Fruit fly (Drosophila melanogaster): ENCODE measurements around the gene CG15358.

Gene CG15358

DNA sequence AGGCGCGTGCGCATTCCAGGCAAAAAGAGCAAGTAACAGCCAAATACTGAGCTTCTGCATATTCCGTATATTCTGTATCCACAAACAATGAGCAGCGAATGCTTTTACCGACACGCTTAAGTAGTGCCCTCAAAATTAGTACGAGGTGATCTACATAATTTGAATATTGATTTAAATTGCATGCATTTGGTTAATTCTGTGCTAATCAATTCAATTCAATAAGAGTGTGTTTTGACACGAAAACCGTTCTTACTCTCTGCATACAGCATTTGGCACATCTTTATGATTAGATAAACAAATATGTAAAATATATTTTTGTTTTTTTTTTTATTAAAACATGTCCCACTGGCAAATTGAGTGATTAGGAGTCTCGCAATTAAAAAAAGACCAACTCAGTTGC is at the start of gene CG15358:
Gene CG15358, minus strand, starts transcription at position 101 of the 400 bp plus-strand sequence.
- TF ChIP-seq usp (GFP tag; optimal IDR thresholded peaks at IDR 0.05) (no peak), psq (optimal IDR thresholded peaks at IDR 0.05) (no peak), pan (optimal IDR thresholded peaks at IDR 0.05) (no peak), Dll (optimal IDR thresholded peaks at IDR 0.05) (no peak), CG8478 (optimal IDR thresholded peaks at IDR 0.05) (no peak), EcR (GFP tag; optimal IDR thresholded peaks at IDR 0.05) (no peak)

DNA sequence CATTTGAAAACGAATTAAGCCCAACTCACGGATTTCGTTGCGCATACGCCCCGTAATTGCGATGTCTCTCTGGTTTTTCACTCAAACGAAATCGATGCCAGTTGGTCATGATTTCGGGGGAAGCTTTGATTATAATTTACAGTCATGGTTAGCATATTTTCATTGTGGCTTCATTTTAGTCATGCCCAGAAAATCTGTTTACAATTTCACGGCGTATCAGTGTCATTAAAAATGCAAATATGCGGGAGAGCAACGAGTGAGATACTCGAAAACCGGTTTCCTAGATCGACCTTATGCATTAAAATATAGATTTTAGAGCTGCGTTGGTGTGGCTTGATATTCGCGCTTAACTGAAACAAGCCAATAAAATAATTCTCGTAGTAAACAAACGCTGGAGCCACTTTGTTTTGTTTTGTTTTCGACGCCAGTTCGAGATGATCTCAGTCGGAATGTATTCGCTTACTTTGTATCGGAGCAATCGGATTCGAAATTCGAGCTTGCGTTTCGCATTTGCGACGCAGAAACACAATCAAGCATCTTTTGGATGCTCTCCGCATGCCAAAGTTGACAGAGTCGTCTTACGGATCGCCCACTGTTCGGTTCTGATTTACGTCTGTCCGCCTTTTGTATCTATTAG is 47.7 kb upstream of the CG15358 start:
- TF ChIP-seq Dll (optimal IDR thresholded peaks at IDR 0.05) (no peak), pan (optimal IDR thresholded peaks at IDR 0.05) (no peak), psq (optimal IDR thresholded peaks at IDR 0.05) (no peak), usp (GFP tag; optimal IDR thresholded peaks at IDR 0.05) (no peak), EcR (GFP tag; optimal IDR thresholded peaks at IDR 0.05) (no peak), CG8478 (optimal IDR thresholded peaks at IDR 0.05) (no peak)

DNA sequence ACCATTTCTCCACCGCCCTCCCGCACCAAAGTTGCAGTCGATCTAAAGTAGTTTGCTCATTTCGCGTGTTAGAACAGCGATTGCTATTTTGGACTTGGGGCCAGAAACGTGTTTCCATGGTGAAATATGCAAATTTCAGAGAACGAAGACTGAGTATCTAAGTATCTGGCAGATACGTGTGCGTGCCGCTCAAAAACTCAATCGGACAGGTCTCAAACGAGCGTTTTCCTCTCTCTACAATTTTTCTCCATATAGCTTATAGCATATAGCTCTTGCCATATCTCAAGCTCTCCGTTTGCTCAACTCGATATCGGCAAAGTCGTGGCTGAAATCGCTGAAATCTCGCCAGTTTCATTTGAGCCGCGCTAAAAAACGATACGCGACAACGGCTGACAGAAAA is 44.4 kb upstream of the CG15358 start:
- TF ChIP-seq EcR (GFP tag; optimal IDR thresholded peaks at IDR 0.05), result no peak
- no peak for TF ChIP-seq Dll (optimal IDR thresholded peaks at IDR 0.05)
- no peak for TF ChIP-seq pan (optimal IDR thresholded peaks at IDR 0.05)
- no peak for TF ChIP-seq psq (optimal IDR thresholded peaks at IDR 0.05)
- TF ChIP-seq usp (GFP tag; optimal IDR thresholded peaks at IDR 0.05), result no peak
- no peak for TF ChIP-seq CG8478 (optimal IDR thresholded peaks at IDR 0.05)

DNA sequence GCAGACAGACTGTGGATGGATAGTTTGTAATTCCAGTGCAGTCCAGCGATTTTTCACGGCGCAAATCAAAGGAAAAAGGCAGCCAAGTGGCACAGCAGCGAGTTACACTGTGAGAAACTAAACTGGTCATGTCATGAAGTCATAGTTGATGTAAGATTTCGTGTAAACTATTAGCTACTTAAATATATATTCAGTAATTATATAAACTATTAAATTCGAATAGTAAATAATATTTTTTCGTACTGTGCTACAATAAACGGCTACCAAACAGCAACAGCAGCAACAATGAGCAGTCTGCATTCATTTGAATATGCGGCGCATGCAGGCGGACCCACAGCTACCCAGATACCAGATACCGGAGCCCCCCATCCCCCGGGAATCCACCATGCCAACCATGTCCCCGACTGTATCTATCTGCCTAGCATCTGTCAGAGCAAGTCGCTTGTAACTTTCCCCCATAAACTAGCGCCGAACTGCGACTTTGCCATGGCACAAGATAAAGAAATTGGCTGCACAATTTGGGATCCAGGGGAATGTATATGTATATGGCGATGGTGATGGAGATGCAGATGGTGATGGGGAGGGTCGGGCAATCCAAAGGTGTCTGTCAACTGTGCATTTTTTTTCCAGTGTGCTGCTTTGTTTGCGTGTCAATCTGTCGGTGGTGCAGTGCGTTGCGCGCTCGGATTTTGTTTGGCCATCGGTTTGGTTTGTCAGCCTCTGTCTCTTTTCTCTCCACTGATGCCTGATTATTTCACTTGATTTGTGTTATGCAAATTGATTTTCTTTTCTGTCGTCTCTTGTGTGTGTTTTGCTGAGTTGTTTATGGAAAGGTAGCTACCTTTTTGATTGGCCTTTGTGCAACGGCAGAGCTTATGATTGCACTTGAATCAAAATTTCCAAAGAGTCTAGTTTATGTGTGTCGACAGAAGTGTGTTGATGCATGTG is 43.2 kb upstream of the CG15358 start:
- no peak for TF ChIP-seq usp (GFP tag; optimal IDR thresholded peaks at IDR 0.05)
- no peak for TF ChIP-seq pan (optimal IDR thresholded peaks at IDR 0.05)
- TF ChIP-seq psq (optimal IDR thresholded peaks at IDR 0.05), result no peak
- TF ChIP-seq CG8478 (optimal IDR thresholded peaks at IDR 0.05), result no peak
- TF ChIP-seq EcR (GFP tag; optimal IDR thresholded peaks at IDR 0.05), result no peak
- no peak for TF ChIP-seq Dll (optimal IDR thresholded peaks at IDR 0.05)

- no peak for TF ChIP-seq Dll (optimal IDR thresholded peaks at IDR 0.05)
- TF ChIP-seq usp (GFP tag; optimal IDR thresholded peaks at IDR 0.05), result no peak
- TF ChIP-seq CG8478 (optimal IDR thresholded peaks at IDR 0.05), result no peak
- no peak for TF ChIP-seq EcR (GFP tag; optimal IDR thresholded peaks at IDR 0.05)
- TF ChIP-seq psq (optimal IDR thresholded peaks at IDR 0.05), result no peak
Observed at dm6 chr2L:1923846-1924245, 40.8 kb upstream of the CG15358 start.

DNA sequence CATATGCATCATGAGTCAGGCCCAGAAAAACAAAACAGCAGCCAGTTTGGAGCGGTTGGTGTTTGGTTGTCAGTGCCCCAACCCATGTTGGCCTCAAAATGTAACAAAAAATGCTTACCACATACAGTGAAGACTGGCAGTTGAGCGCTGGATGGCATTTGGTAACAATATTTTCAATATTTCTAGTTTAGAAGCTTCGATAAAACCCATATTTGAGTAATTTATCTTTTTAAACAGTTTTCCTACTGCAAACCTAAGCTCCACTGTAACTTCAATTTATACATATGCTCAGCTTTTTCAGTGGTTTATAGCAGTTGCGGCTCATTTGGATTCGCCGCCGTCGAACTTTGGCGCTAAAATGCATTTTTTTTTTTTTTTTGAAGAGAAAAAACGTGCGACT is 33.4 kb upstream of the CG15358 start:
- no peak for TF ChIP-seq pan (optimal IDR thresholded peaks at IDR 0.05)
- TF ChIP-seq CG8478 (optimal IDR thresholded peaks at IDR 0.05), result no peak
- TF ChIP-seq EcR (GFP tag; optimal IDR thresholded peaks at IDR 0.05), result no peak
- no peak for TF ChIP-seq psq (optimal IDR thresholded peaks at IDR 0.05)
- no peak for TF ChIP-seq usp (GFP tag; optimal IDR thresholded peaks at IDR 0.05)
- TF ChIP-seq Dll (optimal IDR thresholded peaks at IDR 0.05), result no peak

DNA sequence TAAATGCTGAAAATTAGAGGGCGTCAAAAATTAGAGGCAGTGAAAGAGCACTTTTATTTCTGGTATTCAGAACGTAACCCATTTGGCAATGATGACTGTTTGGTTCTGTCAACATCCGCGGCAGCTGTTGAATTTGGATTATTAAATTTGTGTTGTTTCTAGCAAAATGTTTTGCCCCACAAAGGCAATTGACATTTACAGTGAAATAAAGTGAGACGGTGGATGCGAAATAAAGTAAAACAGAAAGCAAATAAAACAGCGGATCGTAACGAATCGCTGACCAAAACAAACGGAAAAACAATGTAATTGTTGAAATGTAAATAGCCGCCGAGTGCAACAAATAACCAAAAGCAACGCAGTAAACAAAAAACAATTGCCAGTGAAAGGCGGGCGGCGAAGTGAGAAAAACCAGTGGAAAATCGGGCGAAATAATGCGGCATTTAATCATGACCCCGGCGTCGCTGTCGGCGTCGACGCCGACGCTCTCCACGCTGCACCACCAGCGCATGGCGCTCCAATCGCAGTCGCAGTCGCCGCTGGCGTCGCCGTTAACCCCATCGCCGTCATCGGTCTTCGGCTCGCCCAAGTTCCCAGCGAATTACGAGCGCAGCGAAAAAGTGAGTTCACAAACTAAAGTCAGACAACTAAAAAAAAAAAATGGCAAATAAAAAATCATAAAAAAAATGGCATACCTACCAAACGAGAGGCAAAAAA is 30.2 kb upstream of the CG15358 start:
- TF ChIP-seq psq (optimal IDR thresholded peaks at IDR 0.05) (no peak), CG8478 (optimal IDR thresholded peaks at IDR 0.05) (no peak), pan (optimal IDR thresholded peaks at IDR 0.05) (no peak), Dll (optimal IDR thresholded peaks at IDR 0.05) (no peak), EcR (GFP tag; optimal IDR thresholded peaks at IDR 0.05) (no peak), usp (GFP tag; optimal IDR thresholded peaks at IDR 0.05) (no peak)

DNA sequence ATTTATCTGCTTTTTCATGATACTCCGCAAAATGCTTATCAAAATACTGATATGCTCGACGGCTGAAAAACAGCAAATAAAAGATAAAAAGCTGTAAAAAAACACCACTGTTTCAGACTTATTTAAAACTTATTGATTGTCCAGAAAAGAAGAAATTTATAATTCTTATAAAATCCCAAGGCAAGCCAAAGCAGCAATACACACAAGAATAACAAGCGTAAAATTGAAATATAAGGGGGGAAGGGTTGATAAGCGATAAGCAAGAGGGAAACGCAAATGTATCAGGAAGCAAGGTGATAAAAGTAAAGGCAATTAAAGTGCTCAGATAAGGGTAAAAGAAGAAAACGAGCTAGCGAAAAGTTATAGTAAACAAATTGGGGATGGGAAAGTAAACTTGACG is 29.5 kb upstream of the CG15358 start:
- TF ChIP-seq psq (optimal IDR thresholded peaks at IDR 0.05), result no peak

DNA sequence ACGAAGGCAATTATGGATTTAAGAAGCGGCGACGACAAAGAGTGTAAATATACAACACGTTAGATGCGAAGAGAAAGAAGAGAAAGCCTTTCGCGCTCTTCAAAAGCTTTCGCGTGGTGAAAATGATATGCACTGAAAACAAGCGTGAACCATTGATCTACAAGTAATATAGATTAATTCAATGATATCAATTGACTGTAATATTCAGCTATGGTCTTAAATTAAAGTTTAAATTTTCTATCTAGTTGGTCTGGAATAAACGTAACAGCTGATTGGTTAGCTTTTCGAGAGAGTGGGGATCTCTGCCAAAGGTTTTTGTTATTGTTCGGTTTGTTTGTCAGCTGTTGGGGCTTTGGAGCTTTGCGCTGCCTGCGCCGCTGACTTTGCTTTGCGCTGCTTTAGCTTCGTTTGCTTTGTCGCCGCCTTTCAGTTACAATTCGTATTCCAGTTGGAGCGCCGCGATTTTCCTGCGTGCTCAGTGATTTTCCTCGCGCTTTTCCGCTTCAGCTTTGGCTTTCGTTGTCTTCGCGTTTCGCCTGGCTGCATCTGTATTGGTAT is 28.4 kb upstream of the CG15358 start:
- TF ChIP-seq Dll (optimal IDR thresholded peaks at IDR 0.05) (no peak), usp (GFP tag; optimal IDR thresholded peaks at IDR 0.05) (no peak), CG8478 (optimal IDR thresholded peaks at IDR 0.05) (no peak), pan (optimal IDR thresholded peaks at IDR 0.05) (no peak), EcR (GFP tag; optimal IDR thresholded peaks at IDR 0.05) (no peak), psq (optimal IDR thresholded peaks at IDR 0.05) (no peak)

DNA sequence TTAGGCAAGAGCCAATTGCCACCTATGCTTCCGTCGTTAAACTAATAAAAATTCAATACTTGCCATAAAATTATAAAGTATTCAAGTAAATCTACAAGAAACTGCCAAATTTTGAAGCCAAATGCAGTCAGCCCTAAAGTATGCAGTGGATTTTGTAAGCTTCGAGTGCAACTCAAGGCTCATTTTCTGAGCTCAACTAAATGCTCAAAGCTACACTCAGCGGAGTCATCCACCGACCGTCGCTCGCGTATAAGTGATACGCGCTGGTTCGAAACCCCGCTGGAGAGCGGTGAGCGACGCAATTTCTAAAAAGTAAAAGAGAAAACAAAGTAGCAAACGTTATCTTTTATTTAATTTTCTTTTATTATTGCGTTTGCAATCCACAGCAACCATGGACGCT is 26.7 kb upstream of the CG15358 start:
- no peak for TF ChIP-seq pan (optimal IDR thresholded peaks at IDR 0.05)
- TF ChIP-seq usp (GFP tag; optimal IDR thresholded peaks at IDR 0.05), result no peak
- no peak for TF ChIP-seq psq (optimal IDR thresholded peaks at IDR 0.05)
- no peak for TF ChIP-seq CG8478 (optimal IDR thresholded peaks at IDR 0.05)
- no peak for TF ChIP-seq Dll (optimal IDR thresholded peaks at IDR 0.05)
- no peak for TF ChIP-seq EcR (GFP tag; optimal IDR thresholded peaks at IDR 0.05)

DNA sequence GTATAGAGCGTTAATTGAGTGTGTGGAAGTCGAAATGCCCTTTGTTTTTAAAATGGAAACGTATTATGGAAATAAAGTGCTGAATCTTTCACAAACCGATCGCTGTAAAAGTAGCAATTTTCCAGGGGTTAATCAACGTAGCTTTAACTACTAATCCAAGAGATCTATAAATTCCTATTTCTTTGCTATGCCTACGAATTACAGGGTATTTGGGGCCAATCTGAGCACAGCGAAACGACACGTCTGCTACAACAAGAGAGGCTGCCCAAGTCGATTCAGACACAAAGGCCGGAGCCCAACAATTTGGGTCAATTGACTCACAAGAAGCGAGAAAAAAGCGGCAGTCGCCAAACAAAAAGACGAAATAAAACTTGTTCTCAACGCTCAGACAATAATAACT is 24.1 kb upstream of the CG15358 start:
- no peak for TF ChIP-seq usp (GFP tag; optimal IDR thresholded peaks at IDR 0.05)
- no peak for TF ChIP-seq EcR (GFP tag; optimal IDR thresholded peaks at IDR 0.05)
- TF ChIP-seq CG8478 (optimal IDR thresholded peaks at IDR 0.05), result no peak
- TF ChIP-seq psq (optimal IDR thresholded peaks at IDR 0.05), result no peak
- TF ChIP-seq Dll (optimal IDR thresholded peaks at IDR 0.05), result no peak
- no peak for TF ChIP-seq pan (optimal IDR thresholded peaks at IDR 0.05)

All from whole organism.